Worm (Caenorhabditis elegans): ENCODE measurements around the gene gcc-2.

gcc-2 gene

ce11 chrIII:9713862-9714261 is 48.1 kb downstream of the gcc-2 start, which contains the start of gene ncx-6:
Gene ncx-6, minus strand, starts transcription at chrIII:9713949.
- TF ChIP-seq ceh-9 (tag; optimal IDR thresholded peaks at IDR 0.05) (no peak), pha-4 (tag; optimal IDR thresholded peaks at IDR 0.05) (no peak), ztf-16 (tag; optimal IDR thresholded peaks at IDR 0.05) (no peak), tbx-2 (tag; optimal IDR thresholded peaks at IDR 0.05) (no peak), eyg-1 (tag; optimal IDR thresholded peaks at IDR 0.05) (no peak), pros-1 (tag; optimal IDR thresholded peaks at IDR 0.05) (no peak), Y22D7AL.16 (tag; optimal IDR thresholded peaks at IDR 0.05) (no peak), ttx-3 (tag; optimal IDR thresholded peaks at IDR 0.05) (no peak), pha-2 (tag; optimal IDR thresholded peaks at IDR 0.05) (no peak), elt-4 (tag; optimal IDR thresholded peaks at IDR 0.05) (no peak), ceh-24 (tag; optimal IDR thresholded peaks at IDR 0.05) (no peak), nhr-232 (tag; optimal IDR thresholded peaks at IDR 0.05) (no peak), ceh-48 (tag; optimal IDR thresholded peaks at IDR 0.05) (no peak), tbx-7 (tag; optimal IDR thresholded peaks at IDR 0.05) (no peak), C38D4.7 (GFP tag; optimal IDR thresholded peaks at IDR 0.05) (no peak), hlh-30 (tag; optimal IDR thresholded peaks at IDR 0.05; ENCODE audit: insufficient read depth) (no peak), dve-1 (tag; optimal IDR thresholded peaks at IDR 0.05) (no peak), odd-2 (tag; optimal IDR thresholded peaks at IDR 0.05) (no peak)

- TF ChIP-seq K02D7.2 (tag; optimal IDR thresholded peaks at IDR 0.05) (no peak), pha-4 (tag; optimal IDR thresholded peaks at IDR 0.05) (no peak), che-1 (tag; optimal IDR thresholded peaks at IDR 0.05) (no peak), unc-55 (GFP tag; optimal IDR thresholded peaks at IDR 0.05) (no peak), ref-2 (tag; optimal IDR thresholded peaks at IDR 0.05) (no peak), lin-11 (tag; optimal IDR thresholded peaks at IDR 0.05) (no peak), fkh-6 (tag; optimal IDR thresholded peaks at IDR 0.05) (no peak), ceh-31 (tag; optimal IDR thresholded peaks at IDR 0.05) (no peak), syd-9 (tag; optimal IDR thresholded peaks at IDR 0.05) (no peak), T23F11.4 (GFP tag; optimal IDR thresholded peaks at IDR 0.05) (no peak)
Observed at ce11 chrIII:9713182-9713581, 48.8 kb downstream of the gcc-2 start.

ce11 chrIII:9711163-9711562 is 50.8 kb downstream of the gcc-2 start:
- TF ChIP-seq hlh-15 (tag; optimal IDR thresholded peaks at IDR 0.05) (no peak), pat-9 (tag; optimal IDR thresholded peaks at IDR 0.05) (no peak), C38D4.7 (GFP tag; optimal IDR thresholded peaks at IDR 0.05) (no peak), pha-4 (tag; optimal IDR thresholded peaks at IDR 0.05) (no peak)
